Worm (Caenorhabditis elegans): ENCODE results near the gene cdk-5.
"Not testable (repeated sequence)": the region's sequence is repeated elsewhere in the genome, so short reads cannot be mapped to it uniquely, and the experiment has no call there.

cdk-5 gene

ce11 chrIII:13501599-13501998 lies 35.5 kb upstream of the cdk-5 start, which contains the start of gene T28A8.5:
Gene T28A8.5 (plus strand): TSS chrIII:13501630.
- TF ChIP-seq dox-1 (GFP tag; IDR thresholded peaks at IDR 0.05) (no peak), bed-1 (GFP tag; IDR thresholded peaks at IDR 0.05) (no peak), madf-6 (GFP tag; IDR thresholded peaks at IDR 0.05) (0 out of 2 replicates have a peak, but pooled peaks have one; percentile 14)

- TF ChIP-seq him-1 (tag; optimal IDR thresholded peaks at IDR 0.05); nfyb-1 (GFP tag; IDR thresholded peaks at IDR 0.05); B0261.1 (tag; optimal IDR thresholded peaks at IDR 0.05): not testable (repeated sequence)
Observed at ce11 chrIII:13498899-13499298, 32.8 kb upstream of the cdk-5 start, which contains the start of gene T28A8.6. Gene T28A8.6 (plus strand): TSS chrIII:13499199.

- TF ChIP-seq hlh-12 (tag; optimal IDR thresholded peaks at IDR 0.05), result no peak
- no peak for TF ChIP-seq chd-7 (tag; optimal IDR thresholded peaks at IDR 0.05)
- no peak for TF ChIP-seq ccch-3 (GFP tag; optimal IDR thresholded peaks at IDR 0.05)
- no peak for TF ChIP-seq ceh-27 (GFP tag; optimal IDR thresholded peaks at IDR 0.05)
- no peak for TF ChIP-seq nhr-27 (tag; optimal IDR thresholded peaks at IDR 0.05)
- TF ChIP-seq let-526 (GFP tag; IDR thresholded peaks at IDR 0.05), result no peak
- TF ChIP-seq hrde-1 (tag; optimal IDR thresholded peaks at IDR 0.05; ENCODE audit: borderline replicate concordance), result no peak
- TF ChIP-seq ztf-18 (tag; optimal IDR thresholded peaks at IDR 0.05), result no peak
- no peak for TF ChIP-seq pbrm-1 (GFP tag; IDR thresholded peaks at IDR 0.05)
- TF ChIP-seq hsf-1 (GFP tag; IDR thresholded peaks at IDR 0.05), result no peak
- no peak for TF ChIP-seq ets-4 (GFP tag; optimal IDR thresholded peaks at IDR 0.05)
- no peak for TF ChIP-seq madf-8 (GFP tag; conservative IDR thresholded peaks at IDR 0.05)
Observed at ce11 chrIII:13495571-13495970, 29.4 kb upstream of the cdk-5 start, which contains the start of gene T28A8.2. Gene T28A8.2 (minus strand): TSS chrIII:13495671.

- no peak for TF ChIP-seq ceh-27 (GFP tag; optimal IDR thresholded peaks at IDR 0.05)
- no peak for TF ChIP-seq madf-10 (tag; optimal IDR thresholded peaks at IDR 0.05)
- TF ChIP-seq tbx-9 (tag; optimal IDR thresholded peaks at IDR 0.05; ENCODE audit: borderline replicate concordance), result no peak
Observed at ce11 chrIII:13492377-13492776, 26.2 kb upstream of the cdk-5 start, which contains the start of gene twk-40. Gene twk-40 (minus strand): TSS chrIII:13492477.

- TF ChIP-seq F52B5.7 (tag; optimal IDR thresholded peaks at IDR 0.05), result no peak
- no peak for TF ChIP-seq chd-7 (tag; optimal IDR thresholded peaks at IDR 0.05)
- no peak for TF ChIP-seq hsf-1 (GFP tag; IDR thresholded peaks at IDR 0.05)
- TF ChIP-seq unc-62 (GFP tag; optimal IDR thresholded peaks at IDR 0.05), result no peak
- no peak for TF ChIP-seq akir-1 (GFP tag; optimal IDR thresholded peaks at IDR 0.05)
- TF ChIP-seq nfyb-1 (GFP tag; IDR thresholded peaks at IDR 0.05), result no peak
- TF ChIP-seq Y53F4B.3 (GFP tag; IDR thresholded peaks at IDR 0.05), result no peak
- TF ChIP-seq nhr-27 (tag; optimal IDR thresholded peaks at IDR 0.05), result no peak
Observed at ce11 chrIII:13484024-13484423, 17.9 kb upstream of the cdk-5 start, which contains the start of gene acc-4. Gene acc-4 (minus strand): TSS chrIII:13484124.

ce11 chrIII:13476682-13477081 lies 10.5 kb upstream of the cdk-5 start, which contains the start of gene T27E9.6:
Gene T27E9.6 (minus strand): TSS chrIII:13476782.
- TF ChIP-seq C06A6.2 (GFP tag; conservative IDR thresholded peaks at IDR 0.05), result no peak

ce11 chrIII:13474482-13474881 lies 8.3 kb upstream of the cdk-5 start:
- no peak for TF ChIP-seq F33H1.4 (GFP tag; IDR thresholded peaks at IDR 0.05)
- TF ChIP-seq chd-7 (tag; optimal IDR thresholded peaks at IDR 0.05), result no peak
- no peak for TF ChIP-seq Y95B8A.8 (GFP tag; IDR thresholded peaks at IDR 0.05)
- TF ChIP-seq mes-4 (tag; optimal IDR thresholded peaks at IDR 0.05), result no peak
- no peak for TF ChIP-seq ekl-4 (GFP tag; IDR thresholded peaks at IDR 0.05)
- TF ChIP-seq nfyb-1 (GFP tag; IDR thresholded peaks at IDR 0.05), result no peak
- no peak for TF ChIP-seq hlh-12 (tag; optimal IDR thresholded peaks at IDR 0.05)
- TF ChIP-seq dox-1 (GFP tag; IDR thresholded peaks at IDR 0.05), result no peak
- no peak for TF ChIP-seq F39B2.1 (GFP tag; IDR thresholded peaks at IDR 0.05)
- TF ChIP-seq F37B4.10 (GFP tag; IDR thresholded peaks at IDR 0.05), result no peak
- no peak for TF ChIP-seq hrde-1 (tag; optimal IDR thresholded peaks at IDR 0.05; ENCODE audit: borderline replicate concordance)
- no peak for TF ChIP-seq pha-4 (tag; optimal IDR thresholded peaks at IDR 0.05)
- no peak for TF ChIP-seq ztf-6 (GFP tag; IDR thresholded peaks at IDR 0.05)
- no peak for TF ChIP-seq let-607 (tag; optimal IDR thresholded peaks at IDR 0.05)
- no peak for TF ChIP-seq ceh-40 (GFP tag; IDR thresholded peaks at IDR 0.05)
- no peak for TF ChIP-seq attf-3 (GFP tag; conservative IDR thresholded peaks at IDR 0.05)
- TF ChIP-seq Y79H2A.3 (GFP tag; conservative IDR thresholded peaks at IDR 0.05), result no peak
- TF ChIP-seq akir-1 (GFP tag; optimal IDR thresholded peaks at IDR 0.05), result no peak

Data from whole organism, young adult.